Fruit fly (Drosophila melanogaster) whole organism, adult: Measurements from ENCODE around the gene Smyd3.

Source experiments
- CG1620 ChIP-seq: fragments of 200-800 bp; sonication (Bioruptor generic); optimal IDR thresholded peaks from 2 replicates; lab custom pipeline; 2016; ENCODE audit warnings: missing biosample characterization, missing genetic modification characterization
- kay ChIP-seq: fragments of 200-800 bp; sonication (Bioruptor generic); peaks from one replicate; lab custom pipeline; 2016; ENCODE audit warnings: missing biosample characterization, missing genetic modification characterization, borderline replicate concordance

dm6 chrX:2646022-2646761, 37.5 kb upstream of the Smyd3 start:
- TF ChIP-seq kay (peak; percentile 56), CG1620 (peak; percentile 84)
